Worm (Caenorhabditis elegans): Measurements from ENCODE around the gene mrpl-55.

The mrpl-55 gene

DNA sequence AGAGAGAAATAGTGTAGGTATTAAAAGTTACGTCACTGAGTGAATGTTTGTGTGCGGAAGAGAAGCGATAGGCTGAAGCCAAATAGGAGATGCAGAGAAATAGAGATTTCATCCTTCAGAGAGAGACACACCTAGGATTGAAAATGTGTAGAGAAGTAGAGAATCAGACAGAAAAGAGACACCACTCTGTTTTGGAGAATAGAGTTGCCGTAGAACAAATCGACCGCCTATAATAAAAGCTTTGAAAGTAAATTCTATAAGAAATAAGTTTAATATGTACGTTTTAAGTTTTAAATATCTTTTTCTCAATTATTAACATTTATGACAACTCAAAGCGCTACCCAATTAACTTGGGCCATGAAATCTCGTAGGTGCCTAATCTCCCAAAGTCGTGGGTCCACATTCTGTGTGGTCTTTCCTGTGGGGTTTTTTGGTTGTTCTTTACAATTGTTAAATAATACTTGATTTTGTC lies 33.3 kb upstream of the mrpl-55 start, which contains the start of gene T07A9.12 (continued):
- TF ChIP-seq ztf-22 (GFP tag; optimal IDR thresholded peaks at IDR 0.05) (no peak), ceh-91 (GFP tag; IDR thresholded peaks at IDR 0.05) (no peak), atf-7 (tag; optimal IDR thresholded peaks at IDR 0.05) (no peak), Y53G8AR.9 (GFP tag; conservative IDR thresholded peaks at IDR 0.05) (no peak), F52B5.7 (tag; optimal IDR thresholded peaks at IDR 0.05) (no peak), tbx-9 (tag; optimal IDR thresholded peaks at IDR 0.05; ENCODE audit: borderline replicate concordance) (no peak), egrh-3 (GFP tag; IDR thresholded peaks at IDR 0.05) (peak; percentile 21; the same call in 1 of the 2 replicates), mcd-1 (GFP tag; IDR thresholded peaks at IDR 0.05) (peak; percentile 45), B0019.2 (GFP tag; conservative IDR thresholded peaks at IDR 0.05) (no peak), ekl-4 (GFP tag; IDR thresholded peaks at IDR 0.05) (no peak), mel-28 (tag; optimal IDR thresholded peaks at IDR 0.05; ENCODE audit: borderline replicate concordance) (no peak), chd-7 (tag; optimal IDR thresholded peaks at IDR 0.05) (no peak), mes-4 (tag; optimal IDR thresholded peaks at IDR 0.05) (no peak), F57C9.4 (tag; optimal IDR thresholded peaks at IDR 0.05) (no peak), aptf-3 (GFP tag; IDR thresholded peaks at IDR 0.05) (no peak), Y95B8A.8 (GFP tag; IDR thresholded peaks at IDR 0.05) (no peak), dpff-1 (tag; optimal IDR thresholded peaks at IDR 0.05) (no peak), C06A6.2 (GFP tag; conservative IDR thresholded peaks at IDR 0.05) (no peak), hsf-1 (GFP tag; IDR thresholded peaks at IDR 0.05) (no peak), dox-1 (GFP tag; IDR thresholded peaks at IDR 0.05) (no peak), unc-130 (GFP tag; optimal IDR thresholded peaks at IDR 0.05) (no peak), snpc-1.3 (tag; optimal IDR thresholded peaks at IDR 0.05; ENCODE audit: insufficient read depth) (no peak), athp-1 (tag; optimal IDR thresholded peaks at IDR 0.05) (no peak), nhr-27 (tag; optimal IDR thresholded peaks at IDR 0.05) (no peak), snpc-1.1 (tag; optimal IDR thresholded peaks at IDR 0.05; ENCODE audit: insufficient read depth) (no peak), Y53F4B.3 (GFP tag; IDR thresholded peaks at IDR 0.05) (no peak), cebp-2 (GFP tag; IDR thresholded peaks at IDR 0.05) (no peak), madf-6 (GFP tag; IDR thresholded peaks at IDR 0.05) (no peak), nhr-80 (tag; optimal IDR thresholded peaks at IDR 0.05) (peak; percentile 45), zim-3 (tag; optimal IDR thresholded peaks at IDR 0.05) (no peak), T07F8.4 (tag; optimal IDR thresholded peaks at IDR 0.05) (no peak), bed-2 (GFP tag; IDR thresholded peaks at IDR 0.05) (no peak), B0336.3 (GFP tag; IDR thresholded peaks at IDR 0.05) (no peak), nfyb-1 (GFP tag; IDR thresholded peaks at IDR 0.05) (no peak), ztf-18 (tag; optimal IDR thresholded peaks at IDR 0.05) (no peak), xnd-1 (tag; optimal IDR thresholded peaks at IDR 0.05) (no peak), sptf-2 (GFP tag; optimal IDR thresholded peaks at IDR 0.05) (no peak), him-1 (tag; optimal IDR thresholded peaks at IDR 0.05) (no peak), B0035.1 (tag; optimal IDR thresholded peaks at IDR 0.05) (no peak), ceh-79 (tag; optimal IDR thresholded peaks at IDR 0.05) (no peak), cebp-1 (GFP tag; IDR thresholded peaks at IDR 0.05) (no peak), cebp-1 (tag; optimal IDR thresholded peaks at IDR 0.05) (peak; percentile 67), lsl-1 (GFP tag; optimal IDR thresholded peaks at IDR 0.05) (no peak), repo-1 (tag; optimal IDR thresholded peaks at IDR 0.05) (no peak), akir-1 (GFP tag; optimal IDR thresholded peaks at IDR 0.05) (no peak), tbp1 (GFP tag; optimal IDR thresholded peaks at IDR 0.05) (no peak), K11D2.4 (GFP tag; IDR thresholded peaks at IDR 0.05) (0 out of 2 replicates have a peak, but pooled peaks have one; percentile 13), snpc-3.4 (tag; optimal IDR thresholded peaks at IDR 0.05) (no peak), ceh-100 (GFP tag; IDR thresholded peaks at IDR 0.05) (peak; percentile 90), F39B2.1 (GFP tag; IDR thresholded peaks at IDR 0.05) (no peak)
